Worm (Caenorhabditis elegans) whole organism, L2 larva: Measurements from ENCODE around the gene srt-54.

ENCODE experiments used
- C34F6.9 ChIP-seq: fragments of 150-350 bp; optimal IDR thresholded peaks from 2 replicates; lab custom pipeline; 2014; ENCODE audit warnings: missing biosample characterization, missing genetic modification characterization
- F13H6.1 ChIP-seq: sonication (generic microtip); optimal IDR thresholded peaks from 2 replicates; lab custom pipeline; 2016; ENCODE audit warnings: missing genetic modification characterization, missing compliant biosample characterization
- Y55F3AM.14 ChIP-seq: fragments of 200-800 bp; sonication (Bioruptor generic); optimal IDR thresholded peaks from 2 replicates; lab custom pipeline; 2018; ENCODE audit warnings: mild to moderate bottlenecking, missing genetic modification characterization, missing compliant biosample characterization
- alr-1 ChIP-seq: fragments of 150-350 bp; optimal IDR thresholded peaks from 2 replicates; lab custom pipeline; 2014; ENCODE audit warnings: missing biosample characterization, missing genetic modification characterization
- ama-1 ChIP-seq: fragments of 150-350 bp; optimal IDR thresholded peaks from 2 replicates; lab custom pipeline; 2018; ENCODE audit warnings: inconsistent platforms
- blmp-1 ChIP-seq: sonication (generic microtip); optimal IDR thresholded peaks from 2 replicates; lab custom pipeline; 2017; ENCODE audit warnings: missing genetic modification characterization, mild to moderate bottlenecking, missing compliant biosample characterization, antibody characterized with exemption, moderate library complexity; ENCODE audit not compliant: insufficient read depth
- ceh-16 ChIP-seq: fragments of 150-350 bp; optimal IDR thresholded peaks from 2 replicates; lab custom pipeline; 2014; ENCODE audit warnings: missing biosample characterization, missing genetic modification characterization
- crh-2 ChIP-seq: sonication (generic microtip); optimal IDR thresholded peaks from 2 replicates; lab custom pipeline; 2017; ENCODE audit warnings: missing biosample characterization, missing genetic modification characterization
- dmd-4 ChIP-seq: sonication (generic microtip); optimal IDR thresholded peaks from 2 replicates; lab custom pipeline; 2017; ENCODE audit warnings: missing biosample characterization, missing genetic modification characterization
- elt-1 ChIP-seq: fragments of 150-350 bp; optimal IDR thresholded peaks from 2 replicates; lab custom pipeline; 2014; ENCODE audit warnings: missing biosample characterization, missing genetic modification characterization
- elt-3 ChIP-seq: sonication (generic microtip); optimal IDR thresholded peaks from 2 replicates; lab custom pipeline; 2017; ENCODE audit warnings: missing biosample characterization, missing genetic modification characterization
- fos-1 ChIP-seq: fragments of 150-350 bp; optimal IDR thresholded peaks from 2 replicates; lab custom pipeline; 2014; ENCODE audit warnings: missing biosample characterization, missing genetic modification characterization
- gmeb-1 ChIP-seq: fragments of 150-350 bp; optimal IDR thresholded peaks from 2 replicates; lab custom pipeline; 2014; ENCODE audit warnings: missing biosample characterization, missing genetic modification characterization
- lin-11 ChIP-seq: fragments of 150-350 bp; sonication (generic microtip); optimal IDR thresholded peaks from 2 replicates; lab custom pipeline; 2014; ENCODE audit warnings: missing biosample characterization, missing genetic modification characterization, inconsistent platforms, mixed read lengths
- lin-39 ChIP-seq: fragments of 150-350 bp; optimal IDR thresholded peaks from 2 replicates; lab custom pipeline; 2014; ENCODE audit warnings: missing biosample characterization, missing genetic modification reagents, missing genetic modification characterization
- lsy-2 ChIP-seq, 2 experiments: fragments of 150-350 bp in 1 of 2; sonication (generic microtip) in 1 of 2; optimal IDR thresholded peaks; 2 replicates each; lab custom pipeline; 2014 to 2017; ENCODE audit warnings: missing biosample characterization in 2 of 2, missing genetic modification characterization in 2 of 2
- mab-5 ChIP-seq: fragments of 150-350 bp; optimal IDR thresholded peaks from 2 replicates; lab custom pipeline; 2014; ENCODE audit warnings: missing biosample characterization, missing genetic modification characterization
- mbf-1 ChIP-seq: sonication (generic microtip); optimal IDR thresholded peaks from 2 replicates; lab custom pipeline; 2017; ENCODE audit warnings: missing biosample characterization, missing genetic modification characterization
- mdl-1 ChIP-seq, 2 experiments: fragments of 150-350 bp in 1 of 2; sonication (generic microtip) in 1 of 2; optimal IDR thresholded peaks; 2 replicates each; lab custom pipeline; 2017; ENCODE audit warnings: missing biosample characterization in 2 of 2, missing genetic modification characterization in 2 of 2
- nhr-10 ChIP-seq: sonication (generic microtip); optimal IDR thresholded peaks from 2 replicates; lab custom pipeline; 2017; ENCODE audit warnings: missing biosample characterization, missing genetic modification characterization
- nhr-11 ChIP-seq: fragments of 150-350 bp; optimal IDR thresholded peaks from 2 replicates; lab custom pipeline; 2014; ENCODE audit warnings: missing biosample characterization, missing genetic modification characterization
- nhr-129 ChIP-seq: fragments of 150-350 bp; optimal IDR thresholded peaks from 2 replicates; lab custom pipeline; 2014; ENCODE audit warnings: missing biosample characterization, missing genetic modification characterization
- nhr-21 ChIP-seq: fragments of 150-350 bp; optimal IDR thresholded peaks from 2 replicates; lab custom pipeline; 2014; ENCODE audit warnings: missing biosample characterization, missing genetic modification characterization
- nhr-23 ChIP-seq: fragments of 150-350 bp; optimal IDR thresholded peaks from 2 replicates; lab custom pipeline; 2014; ENCODE audit warnings: missing biosample characterization, missing genetic modification reagents, missing genetic modification characterization
- nhr-237 ChIP-seq: fragments of 150-350 bp; optimal IDR thresholded peaks from 2 replicates; lab custom pipeline; 2014; ENCODE audit warnings: missing biosample characterization, missing genetic modification characterization
- nhr-25 ChIP-seq: fragments of 150-350 bp; sonication (generic microtip); optimal IDR thresholded peaks from 3 replicates; lab custom pipeline; 2014; ENCODE audit warnings: missing biosample characterization, missing genetic modification characterization
- nhr-6 ChIP-seq: fragments of 150-350 bp; optimal IDR thresholded peaks from 2 replicates; lab custom pipeline; 2014; ENCODE audit warnings: missing biosample characterization, missing genetic modification characterization
- nhr-77 ChIP-seq: fragments of 150-350 bp; optimal IDR thresholded peaks from 2 replicates; lab custom pipeline; 2014; ENCODE audit warnings: missing biosample characterization, missing genetic modification characterization
- sem-4 ChIP-seq: fragments of 150-350 bp; optimal IDR thresholded peaks from 2 replicates; lab custom pipeline; 2014; ENCODE audit warnings: missing biosample characterization, missing genetic modification reagents, missing genetic modification characterization
- sma-3 ChIP-seq: sonication (generic microtip); optimal IDR thresholded peaks from 2 replicates; lab custom pipeline; 2016; ENCODE audit warnings: missing genetic modification reagents, missing genetic modification characterization, missing compliant biosample characterization
- sma-9 ChIP-seq, 2 experiments: fragments of 150-350 bp in 1 of 2; sonication (generic microtip) in 1 of 2; optimal IDR thresholded peaks; 2 replicates each; lab custom pipeline; 2014 to 2016; ENCODE audit warnings: missing genetic modification characterization in 2 of 2, mild to moderate bottlenecking in 1 of 2, missing biosample characterization in 1 of 2, missing compliant biosample characterization in 1 of 2, missing genetic modification reagents in 1 of 2, moderate library complexity in 1 of 2
- snpc-4 ChIP-seq: fragments of 150-350 bp; optimal IDR thresholded peaks from 2 replicates; lab custom pipeline; 2014; ENCODE audit warnings: missing biosample characterization, missing genetic modification characterization
- unc-39 ChIP-seq: fragments of 150-350 bp; optimal IDR thresholded peaks from 2 replicates; lab custom pipeline; 2014; ENCODE audit warnings: missing biosample characterization, missing genetic modification characterization
- unc-55 ChIP-seq: fragments of 150-350 bp; sonication (generic microtip); optimal IDR thresholded peaks from 3 replicates; lab custom pipeline; 2014; ENCODE audit warnings: missing biosample characterization, missing genetic modification reagents, missing genetic modification characterization
- zag-1 ChIP-seq: fragments of 150-350 bp; optimal IDR thresholded peaks from 2 replicates; lab custom pipeline; 2014; ENCODE audit warnings: missing biosample characterization, missing genetic modification characterization
- ztf-1 ChIP-seq: fragments of 200-800 bp; sonication (Bioruptor generic); conservative IDR thresholded peaks from 2 replicates; pipeline ENCODE4 v1.3.6; 2022; ENCODE audit warnings: missing genetic modification characterization, missing compliant biosample characterization
- ztf-11 ChIP-seq: sonication (generic microtip); optimal IDR thresholded peaks from 2 replicates; lab custom pipeline; 2017; ENCODE audit warnings: missing biosample characterization, missing genetic modification characterization
- ztf-4 ChIP-seq: fragments of 150-350 bp; optimal IDR thresholded peaks from 2 replicates; lab custom pipeline; 2014; ENCODE audit warnings: missing biosample characterization, missing genetic modification characterization

Gene srt-54

ce11 chrII:75831-76230 is 41.2 kb upstream of the srt-54 start:
- no peak for TF ChIP-seq fos-1 (tag; lab: Kevin White, UChicago)
- TF ChIP-seq ama-1 (lab: Kevin White, UChicago) = no peak
- no peak for TF ChIP-seq nhr-77 (tag; lab: Kevin White, UChicago)

- TF ChIP-seq fos-1 (tag; lab: Kevin White, UChicago) = peak; percentile 66
- no peak for TF ChIP-seq snpc-4
- TF ChIP-seq, all 48 proteins: peak for 1
These were observed 40.4 kb upstream of the srt-54 start for ce11 chrII:76662-77061.

- TF ChIP-seq nhr-237 = no peak
- no peak for TF ChIP-seq C34F6.9 (tag; lab: Kevin White, UChicago)
- TF ChIP-seq mab-5 (tag; lab: Kevin White, UChicago) = no peak
- TF ChIP-seq zag-1 = no peak
- no peak for TF ChIP-seq Y55F3AM.14
- TF ChIP-seq unc-39 (tag; lab: Kevin White, UChicago) = no peak
- no peak for TF ChIP-seq crh-2 (tag; lab: Kevin White, UChicago)
- no peak for TF ChIP-seq ztf-11
- TF ChIP-seq lin-11 (tag; lab: Kevin White, UChicago) = no peak
- no peak for TF ChIP-seq mdl-1 (tag; optimal IDR thresholded peaks at IDR 0.05; lab: Kevin White, UChicago)
- no peak for TF ChIP-seq ztf-1
- no peak for TF ChIP-seq sem-4 (tag; lab: Kevin White, UChicago)
- no peak for TF ChIP-seq ama-1 (lab: Kevin White, UChicago)
These were observed 37.9 kb upstream of the srt-54 start, which contains the start of gene C23H3.9 for ce11 chrII:79166-79565. C23H3.9 (minus strand) TSS chrII:79266.

- no peak for TF ChIP-seq F13H6.1 (tag; lab: Kevin White, UChicago)
- TF ChIP-seq zag-1 = no peak
- no peak for TF ChIP-seq lin-11 (tag; lab: Kevin White, UChicago)
- TF ChIP-seq ztf-4 (tag; lab: Kevin White, UChicago) = no peak
- no peak for TF ChIP-seq fos-1 (tag; lab: Kevin White, UChicago)
- no peak for TF ChIP-seq nhr-10 (tag; lab: Kevin White, UChicago)
- no peak for TF ChIP-seq C34F6.9 (tag; lab: Kevin White, UChicago)
- no peak for TF ChIP-seq nhr-11 (tag; lab: Kevin White, UChicago)
- TF ChIP-seq elt-1 (tag; lab: Kevin White, UChicago) = no peak
- TF ChIP-seq alr-1 = no peak
- TF ChIP-seq unc-39 (tag; lab: Kevin White, UChicago) = no peak
- TF ChIP-seq Y55F3AM.14 = no peak
These were observed 32.9 kb upstream of the srt-54 start, which contains the start of gene C50D2.6 for ce11 chrII:84134-84533. C50D2.6 (plus strand) TSS chrII:84434.

ce11 chrII:86794-87193 is 30.2 kb upstream of the srt-54 start:
- TF ChIP-seq ceh-16 = no peak
- TF ChIP-seq lin-39 (tag; lab: Kevin White, UChicago) = no peak
- no peak for TF ChIP-seq ztf-1
- no peak for TF ChIP-seq mdl-1 (tag; optimal IDR thresholded peaks at IDR 0.05; lab: Kevin White, UChicago)
- no peak for TF ChIP-seq nhr-129 (tag; lab: Kevin White, UChicago)
- no peak for TF ChIP-seq nhr-21 (tag; lab: Kevin White, UChicago)
- no peak for TF ChIP-seq mab-5 (tag; lab: Kevin White, UChicago)
- TF ChIP-seq ztf-11 = no peak
- no peak for TF ChIP-seq nhr-11 (tag; lab: Kevin White, UChicago)
- TF ChIP-seq sma-3 (GFP tag; lab: Kevin White, UChicago) = no peak

- TF ChIP-seq sma-9 (GFP tag; optimal IDR thresholded peaks at IDR 0.05; lab: Kevin White, UChicago) (no peak), sma-9 (tag; optimal IDR thresholded peaks at IDR 0.05; lab: Kevin White, UChicago) (no peak), nhr-6 (no peak), nhr-11 (tag; lab: Kevin White, UChicago) (no peak), ceh-16 (no peak), nhr-10 (tag; lab: Kevin White, UChicago) (no peak), unc-39 (tag; lab: Kevin White, UChicago) (no peak), nhr-21 (tag; lab: Kevin White, UChicago) (no peak), lin-39 (tag; lab: Kevin White, UChicago) (no peak), mdl-1 (tag; optimal IDR thresholded peaks at IDR 0.05; lab: Kevin White, UChicago) (no peak), nhr-237 (no peak), lin-11 (tag; lab: Kevin White, UChicago) (no peak), sem-4 (tag; lab: Kevin White, UChicago) (no peak)
- TF ChIP-seq, all 48 proteins: peak for 0
These were observed 29.1 kb upstream of the srt-54 start for ce11 chrII:87937-88336.

ce11 chrII:91419-91818 is 25.6 kb upstream of the srt-54 start, which contains the start of gene mcat-1:
mcat-1 (minus strand) TSS chrII:91519.
- no peak for TF ChIP-seq C34F6.9 (tag; lab: Kevin White, UChicago)
- TF ChIP-seq nhr-23 (tag; lab: Kevin White, UChicago) = no peak
- no peak for TF ChIP-seq alr-1
- no peak for TF ChIP-seq crh-2 (tag; lab: Kevin White, UChicago)
- no peak for TF ChIP-seq lin-11 (tag; lab: Kevin White, UChicago)
- no peak for TF ChIP-seq fos-1 (tag; lab: Kevin White, UChicago)
- TF ChIP-seq unc-55 (GFP tag; lab: Kevin White, UChicago) = no peak
- no peak for TF ChIP-seq lsy-2 (tag; optimal IDR thresholded peaks at IDR 0.05; lab: Kevin White, UChicago)
- TF ChIP-seq mbf-1 = no peak
- no peak for TF ChIP-seq blmp-1 (tag; lab: Kevin White, UChicago)
- no peak for TF ChIP-seq nhr-25
- TF ChIP-seq gmeb-1 = no peak
- TF ChIP-seq elt-1 (tag; lab: Kevin White, UChicago) = no peak
- no peak for TF ChIP-seq snpc-4
- TF ChIP-seq dmd-4 (tag; lab: Kevin White, UChicago) = no peak
- no peak for TF ChIP-seq elt-3
